Fruit fly (Drosophila melanogaster) whole organism, wandering third instar larva: ENCODE results near the gene ouib.

Source experiments
- Dfd ChIP-seq: fragments of >200 bp; optimal IDR thresholded peaks from 2 replicates; lab custom pipeline; 2017; ENCODE audit warnings: missing biosample characterization, missing genetic modification characterization
- GATAd ChIP-seq: sonication (Bioruptor generic); optimal IDR thresholded peaks from 2 replicates; lab custom pipeline; 2016; ENCODE audit warnings: missing biosample characterization, missing genetic modification characterization
- Hr78 ChIP-seq: fragments of >200 bp; optimal IDR thresholded peaks from 2 replicates; lab custom pipeline; 2017; ENCODE audit warnings: missing biosample characterization, missing genetic modification characterization
- OdsH ChIP-seq: fragments of 200-800 bp; sonication (Bioruptor generic); optimal IDR thresholded peaks from 2 replicates; lab custom pipeline; 2016; ENCODE audit warnings: missing biosample characterization, mild to moderate bottlenecking, missing genetic modification characterization
- dl ChIP-seq, 2 experiments: fragments of 175-275, 200-275 bp in 1 of 2; fragments of 200-275 bp in 1 of 2; sonication (Bioruptor generic); optimal IDR thresholded peaks; lab custom pipeline; 2018; ENCODE audit warnings: mild to moderate bottlenecking in 2 of 2, missing biosample characterization in 2 of 2, missing genetic modification characterization in 2 of 2, moderate library complexity in 2 of 2; ENCODE audit not compliant: partially characterized antibody in 2 of 2, insufficient read depth in 1 of 2
- dsf ChIP-seq: sonication (Bioruptor generic); optimal IDR thresholded peaks from 2 replicates; lab custom pipeline; 2016; ENCODE audit warnings: missing biosample characterization, missing genetic modification characterization, borderline replicate concordance
- fru ChIP-seq: fragments of 200-800 bp; sonication (Bioruptor generic); optimal IDR thresholded peaks from 3 replicates; lab custom pipeline; 2016; ENCODE audit warnings: missing biosample characterization, mild to moderate bottlenecking, missing genetic modification characterization
- woc ChIP-seq: sonication (Bioruptor generic); optimal IDR thresholded peaks from 2 replicates; lab custom pipeline; 2016; ENCODE audit warnings: missing biosample characterization, mild to moderate bottlenecking, missing genetic modification characterization

dm6 chr3R:8725179-8725578, at the start of gene ouib:
- no peak for TF ChIP-seq OdsH (GFP tag; lab: Kevin White, UChicago)
- TF ChIP-seq Hr78 (GFP tag; lab: Kevin White, UChicago): no peak
- TF ChIP-seq Dfd: no peak
- TF ChIP-seq fru: no peak
- TF ChIP-seq dl (GFP tag; optimal IDR thresholded peaks at IDR 0.05; lab: Kevin White, UChicago; ENCODE audit: insufficient read depth in 1 of 2, partially characterized antibody in 2 of 2): no peak
- TF ChIP-seq dsf: no peak
- no peak for TF ChIP-seq GATAd (GFP tag; lab: Kevin White, UChicago)
- no peak for TF ChIP-seq woc (GFP tag; lab: Kevin White, UChicago)
